Worm (Caenorhabditis elegans) whole organism, L4 larva: ENCODE data around the gene F13H8.1.

Experiments
- F49E8.2 ChIP-seq: sonication (generic microtip); optimal IDR thresholded peaks from 2 replicates; lab custom pipeline; 2016; ENCODE audit warnings: missing compliant biosample characterization, mild to moderate bottlenecking, missing genetic modification characterization, borderline replicate concordance
- R02D3.7 ChIP-seq: fragments of 150-350 bp; sonication (generic microtip); optimal IDR thresholded peaks from 3 replicates; lab custom pipeline; 2014; ENCODE audit warnings: missing biosample characterization, missing genetic modification characterization
- ceh-28 ChIP-seq: fragments of 150-350 bp; optimal IDR thresholded peaks from 2 replicates; lab custom pipeline; 2014; ENCODE audit warnings: missing biosample characterization, missing genetic modification reagents, missing genetic modification characterization
- snpc-1.2 ChIP-seq: fragments of 200-800 bp; sonication (Bioruptor generic); IDR thresholded peaks from 2 replicates; pipeline ENCODE4 v1.3.6; 2022; ENCODE audit warnings: missing genetic modification reagents, missing genetic modification characterization, missing compliant biosample characterization
- spr-3 ChIP-seq: fragments of 200-800 bp; sonication (Bioruptor generic); optimal IDR thresholded peaks from 2 replicates; lab custom pipeline; 2018; ENCODE audit warnings: mild to moderate bottlenecking, missing genetic modification characterization, missing compliant biosample characterization
- unc-39 ChIP-seq: sonication (generic microtip); optimal IDR thresholded peaks from 2 replicates; lab custom pipeline; 2017; ENCODE audit warnings: missing biosample characterization, missing genetic modification characterization
- unc-62 ChIP-seq, 3 experiments: fragments of 150-350 bp in 1 of 3; sonication (generic microtip); optimal IDR thresholded peaks in 2 of 3; peaks in 1 of 3; 1 replicate in 1 of 3; 2 replicates in 2 of 3; lab custom pipeline; 2014 to 2017; ENCODE audit warnings: missing biosample characterization in 3 of 3, missing genetic modification characterization in 3 of 3, missing genetic modification reagents in 3 of 3, missing genotype in 1 of 3
- zag-1 ChIP-seq: fragments of 150-350 bp; optimal IDR thresholded peaks from 2 replicates; lab custom pipeline; 2014; ENCODE audit warnings: missing biosample characterization, missing genetic modification characterization

DNA sequence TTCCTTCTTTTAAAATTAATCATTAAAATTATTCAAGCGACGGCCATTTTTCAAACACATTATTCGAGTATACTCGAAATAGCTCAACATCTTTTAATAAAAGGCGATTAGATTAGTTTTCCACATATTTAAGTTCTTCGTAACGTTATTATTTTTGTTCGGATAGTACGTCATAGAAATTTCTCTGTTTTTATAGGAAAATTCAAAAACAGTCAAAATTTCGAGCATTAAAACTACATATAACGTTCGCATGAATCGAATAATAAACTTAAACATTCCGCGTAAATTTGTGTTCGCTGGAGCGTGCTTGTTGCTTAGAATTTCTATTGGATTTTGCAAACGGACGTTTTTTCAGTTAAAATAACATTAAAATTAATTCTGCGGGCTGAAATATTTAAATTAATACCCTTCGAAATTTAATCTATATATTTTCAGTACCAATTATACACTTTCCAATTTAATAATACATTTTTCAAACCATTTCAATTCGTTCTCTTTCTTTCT lies 37.9 kb upstream of the F13H8.1 start, which contains the start of gene blos-4:
- TF ChIP-seq R02D3.7 (tag; lab: Kevin White, UChicago) (no peak), ceh-28 (tag; lab: Kevin White, UChicago) (no peak), F49E8.2 (tag; lab: Kevin White, UChicago) (no peak), zag-1 (no peak), unc-39 (tag; lab: Kevin White, UChicago) (no peak), spr-3 (GFP tag; lab: Kevin White, UChicago) (no peak), snpc-1.2 (GFP tag; lab: Robert Waterston, UW) (no peak), unc-62 (GFP tag; optimal IDR thresholded peaks at IDR 0.05 in 1 of 2; lab: Kevin White, UChicago) (no peak), unc-62 (tag; optimal IDR thresholded peaks at IDR 0.05; lab: Kevin White, UChicago) (no peak)
